Fruit fly (Drosophila melanogaster): ENCODE results near the gene CG31704.

CG31704 gene

dm6 chr2L:11816376-11816775, 24.1 kb upstream of the CG31704 start (continued):
- TF ChIP-seq knrl (GFP tag; IDR thresholded peaks at IDR 0.05; ENCODE audit: partially characterized antibody) (0 out of 3 replicates have a peak, but pooled peaks have one; percentile 7), Adf1 (GFP tag; IDR thresholded peaks at IDR 0.05) (0 out of 2 replicates have a peak, but pooled peaks have one; percentile 21), CG17912 (GFP tag; optimal IDR thresholded peaks at IDR 0.05) (peak; percentile 95), CG32767 (GFP tag; IDR thresholded peaks at IDR 0.05) (peak; percentile 47; the same call in 1 of the 2 replicates), CG10565 (GFP tag; optimal IDR thresholded peaks at IDR 0.05) (peak; percentile 79), az2 (GFP tag; optimal IDR thresholded peaks at IDR 0.05) (peak; percentile 95), CG13624 (GFP tag; optimal IDR thresholded peaks at IDR 0.05) (peak; percentile 90), grau (tag; optimal IDR thresholded peaks at IDR 0.05) (peak; percentile 83), Sin3A (optimal IDR thresholded peaks at IDR 0.05) (no peak), CG13296 (GFP tag; optimal IDR thresholded peaks at IDR 0.05) (peak; percentile 93), CG7357 (GFP tag; IDR thresholded peaks at IDR 0.05) (peak; percentile 63; the same call in 2 of the 3 replicates), CG11696 (GFP tag; IDR thresholded peaks at IDR 0.05) (peak; percentile 85), H15 (GFP tag; IDR thresholded peaks at IDR 0.05) (peak; percentile 94), CG30020 (tag; optimal IDR thresholded peaks at IDR 0.05) (peak; percentile 48), CG14014 (GFP tag; IDR thresholded peaks at IDR 0.05) (peak; percentile 83), CG6765 (GFP tag; optimal IDR thresholded peaks at IDR 0.05) (peak; percentile 98), CG15514 (GFP tag; optimal IDR thresholded peaks at IDR 0.05) (peak; percentile 94), CG11398 (GFP tag; optimal IDR thresholded peaks at IDR 0.05) (peak; percentile 94), CkIIα-i1 (GFP tag; IDR thresholded peaks at IDR 0.05) (peak; percentile 74), ara (GFP tag; IDR thresholded peaks at IDR 0.05) (peak; percentile 90), CG7928 (GFP tag; optimal IDR thresholded peaks at IDR 0.05) (peak; percentile 68), PHDP (tag; optimal IDR thresholded peaks at IDR 0.05) (peak; percentile 93), CG11456 (GFP tag; IDR thresholded peaks at IDR 0.05) (peak; percentile 96), CG3281 (GFP tag; optimal IDR thresholded peaks at IDR 0.05) (peak; percentile 95), HLH3B (GFP tag; IDR thresholded peaks at IDR 0.05) (peak; percentile 92), yki (optimal IDR thresholded peaks at IDR 0.05) (no peak), org-1 (GFP tag; optimal IDR thresholded peaks at IDR 0.05) (peak; percentile 91), psq (GFP tag; optimal IDR thresholded peaks at IDR 0.05) (peak; percentile 74), crol (GFP tag; IDR thresholded peaks at IDR 0.05) (peak; percentile 90), gce (GFP tag; IDR thresholded peaks at IDR 0.05) (peak; percentile 96), inv (GFP tag; IDR thresholded peaks at IDR 0.05; ENCODE audit: partially characterized antibody) (0 out of 2 replicates have a peak, but pooled peaks have one; percentile 19), CG18262 (tag; optimal IDR thresholded peaks at IDR 0.05) (peak; percentile 89), bcd (GFP tag; optimal IDR thresholded peaks at IDR 0.05) (peak; percentile 97), CG12744 (GFP tag; optimal IDR thresholded peaks at IDR 0.05) (peak; percentile 92), E2f1 (GFP tag; IDR thresholded peaks at IDR 0.05) (peak; percentile 85), CG17328 (GFP tag; IDR thresholded peaks at IDR 0.05) (peak; percentile 97), Fer3 (tag; optimal IDR thresholded peaks at IDR 0.05) (peak; percentile 89), CG10462 (GFP tag; optimal IDR thresholded peaks at IDR 0.05) (peak; percentile 89), CG13424 (tag; optimal IDR thresholded peaks at IDR 0.05) (peak; percentile 76), CG8281 (tag; optimal IDR thresholded peaks at IDR 0.05) (peak; percentile 84), grn (GFP tag; optimal IDR thresholded peaks at IDR 0.05) (peak; percentile 80), ro (GFP tag; IDR thresholded peaks at IDR 0.05) (peak; percentile 75), en (GFP tag; optimal IDR thresholded peaks at IDR 0.05) (peak; percentile 98), CG6254 (GFP tag; optimal IDR thresholded peaks at IDR 0.05) (peak; percentile 96), Rx (GFP tag; IDR thresholded peaks at IDR 0.05) (peak; percentile 93), bowl (GFP tag; IDR thresholded peaks at IDR 0.05) (peak; percentile 68; the same call in 1 of the 2 replicates), sim (GFP tag; IDR thresholded peaks at IDR 0.05) (peak; percentile 97), CG10431 (GFP tag; optimal IDR thresholded peaks at IDR 0.05) (peak; percentile 98), NFAT (GFP tag; IDR thresholded peaks at IDR 0.05) (peak; percentile 91), emc (GFP tag; optimal IDR thresholded peaks at IDR 0.05) (peak; percentile 92), vnd (GFP tag; IDR thresholded peaks at IDR 0.05; ENCODE audit: partially characterized antibody) (no peak), pum (GFP tag; optimal IDR thresholded peaks at IDR 0.05) (peak; percentile 86)
